Worm (Caenorhabditis elegans) whole organism, L3 larva: ENCODE results near the gene vit-6.

Source experiments
- ZK546.5 ChIP-seq: sonication (generic microtip); optimal IDR thresholded peaks from 2 replicates; lab custom pipeline; 2017; ENCODE audit warnings: missing biosample characterization, missing genetic modification characterization
- ceh-9 ChIP-seq: sonication (generic microtip); optimal IDR thresholded peaks from 2 replicates; lab custom pipeline; 2018; ENCODE audit warnings: missing biosample characterization, missing genetic modification characterization
- elt-1 ChIP-seq: fragments of 150-350 bp; optimal IDR thresholded peaks from 2 replicates; lab custom pipeline; 2014; ENCODE audit warnings: missing biosample characterization, missing genetic modification characterization
- elt-3 ChIP-seq, 3 experiments: fragments of 150-350 bp in 1 of 3; sonication (generic microtip) in 2 of 3; optimal IDR thresholded peaks; 2 replicates in 2 of 3; 4 replicates in 1 of 3; lab custom pipeline; 2014 to 2017; ENCODE audit warnings: missing biosample characterization in 3 of 3, missing genetic modification characterization in 3 of 3
- fos-1 ChIP-seq: fragments of 150-350 bp; optimal IDR thresholded peaks from 2 replicates; lab custom pipeline; 2014; ENCODE audit warnings: missing biosample characterization, missing genetic modification characterization
- nhr-11 ChIP-seq: fragments of 150-350 bp; optimal IDR thresholded peaks from 2 replicates; lab custom pipeline; 2014; ENCODE audit warnings: missing biosample characterization, missing genetic modification characterization
- nhr-12 ChIP-seq: fragments of 150-350 bp; optimal IDR thresholded peaks from 2 replicates; lab custom pipeline; 2014; ENCODE audit warnings: missing biosample characterization, missing genetic modification characterization
- nhr-23 ChIP-seq: fragments of 150-350 bp; optimal IDR thresholded peaks from 2 replicates; lab custom pipeline; 2014; ENCODE audit warnings: missing biosample characterization, missing genetic modification reagents, missing genetic modification characterization
- nhr-28 ChIP-seq: fragments of 150-350 bp; optimal IDR thresholded peaks from 2 replicates; lab custom pipeline; 2014; ENCODE audit warnings: missing biosample characterization, missing genetic modification characterization
- nhr-77 ChIP-seq: fragments of 150-350 bp; optimal IDR thresholded peaks from 2 replicates; lab custom pipeline; 2014; ENCODE audit warnings: missing biosample characterization, missing genetic modification characterization
- zag-1 ChIP-seq: fragments of 150-350 bp; optimal IDR thresholded peaks from 2 replicates; lab custom pipeline; 2014; ENCODE audit warnings: missing biosample characterization, missing genetic modification characterization
- ztf-11 ChIP-seq: fragments of 150-350 bp; optimal IDR thresholded peaks from 2 replicates; lab custom pipeline; 2014; ENCODE audit warnings: missing biosample characterization, missing genetic modification characterization

ce11 chrIV:8221946-8222345 lies 39.0 kb upstream of the vit-6 start, which contains the start of gene gpx-6:
- TF ChIP-seq ztf-11 (tag; lab: Kevin White, UChicago), result no peak
- no peak for TF ChIP-seq nhr-23
- TF ChIP-seq nhr-77 (tag; lab: Kevin White, UChicago), result no peak
- no peak for TF ChIP-seq ZK546.5 (tag; lab: Kevin White, UChicago)
- TF ChIP-seq nhr-12 (tag; lab: Kevin White, UChicago), result no peak
- no peak for TF ChIP-seq nhr-28 (tag; lab: Kevin White, UChicago)
- no peak for TF ChIP-seq ceh-9
- TF ChIP-seq nhr-11, result no peak
- TF ChIP-seq elt-1 (tag; lab: Kevin White, UChicago), result no peak
- no peak for TF ChIP-seq zag-1 (tag; lab: Kevin White, UChicago)
- no peak for TF ChIP-seq elt-3 (tag; optimal IDR thresholded peaks at IDR 0.05; lab: Kevin White, UChicago)
- TF ChIP-seq fos-1 (tag; lab: Kevin White, UChicago), result no peak
